Worm (Caenorhabditis elegans): Measurements from ENCODE around the gene Y17G9B.8.

The Y17G9B.8 gene

ce11 chrIV:4749155-4749554, 9.5 kb downstream of the Y17G9B.8 start:
- no peak for TF ChIP-seq gei-17 (GFP tag; optimal IDR thresholded peaks at IDR 0.05)
- no peak for TF ChIP-seq rcor-1 (GFP tag; IDR thresholded peaks at IDR 0.05)
- no peak for TF ChIP-seq egl-18 (GFP tag; IDR thresholded peaks at IDR 0.05)
- TF ChIP-seq B0019.2 (GFP tag; conservative IDR thresholded peaks at IDR 0.05), result no peak
- peak; percentile 5; the same call in 1 of the 2 replicates for TF ChIP-seq nfyb-1 (GFP tag; IDR thresholded peaks at IDR 0.05)
- no peak for TF ChIP-seq hsf-1 (GFP tag; IDR thresholded peaks at IDR 0.05)
- no peak for TF ChIP-seq nhr-27 (tag; optimal IDR thresholded peaks at IDR 0.05)
- TF ChIP-seq ceh-100 (GFP tag; IDR thresholded peaks at IDR 0.05), result no peak
- TF ChIP-seq egrh-3 (GFP tag; IDR thresholded peaks at IDR 0.05), result 0 out of 2 replicates have a peak, but pooled peaks have one; percentile 4
- no peak for TF ChIP-seq sea-2 (GFP tag; IDR thresholded peaks at IDR 0.05)
- TF ChIP-seq zfh-2 (GFP tag; conservative IDR thresholded peaks at IDR 0.05), result peak; percentile 75
- TF ChIP-seq ets-4 (GFP tag; optimal IDR thresholded peaks at IDR 0.05), result no peak
- no peak for TF ChIP-seq B0336.3 (GFP tag; IDR thresholded peaks at IDR 0.05)
- no peak for TF ChIP-seq ccch-3 (GFP tag; optimal IDR thresholded peaks at IDR 0.05)

ce11 chrIV:4748408-4749105, 10.1 kb downstream of the Y17G9B.8 start, which contains the start of gene cyc-2.1:
Gene cyc-2.1, minus strand, starts transcription at chrIV:4749012.
- no peak for TF ChIP-seq nhr-90 (tag; optimal IDR thresholded peaks at IDR 0.05)
- TF ChIP-seq xnd-1 (tag; optimal IDR thresholded peaks at IDR 0.05), result peak; percentile 57
- peak; percentile 83 for TF ChIP-seq hsf-1 (GFP tag; IDR thresholded peaks at IDR 0.05)
- no peak for TF ChIP-seq madf-8 (GFP tag; conservative IDR thresholded peaks at IDR 0.05)
- peak; percentile 63 for TF ChIP-seq tlf-1 (GFP tag; optimal IDR thresholded peaks at IDR 0.05)
- TF ChIP-seq ceh-100 (GFP tag; IDR thresholded peaks at IDR 0.05), result peak; percentile 38
- TF ChIP-seq ztf-18 (tag; optimal IDR thresholded peaks at IDR 0.05), result peak; percentile 88
- no peak for TF ChIP-seq let-526 (GFP tag; IDR thresholded peaks at IDR 0.05)
- peak; percentile 14 for TF ChIP-seq repo-1 (tag; optimal IDR thresholded peaks at IDR 0.05)
- peak; percentile 37 for TF ChIP-seq F52B5.7 (tag; optimal IDR thresholded peaks at IDR 0.05)
- no peak for TF ChIP-seq ccch-3 (GFP tag; optimal IDR thresholded peaks at IDR 0.05)
- no peak for TF ChIP-seq madf-10 (tag; optimal IDR thresholded peaks at IDR 0.05)
- no peak for TF ChIP-seq him-1 (tag; optimal IDR thresholded peaks at IDR 0.05)
- TF ChIP-seq nhr-27 (tag; optimal IDR thresholded peaks at IDR 0.05), result peak; percentile 55
- peak; percentile 36 for TF ChIP-seq snpc-1.3 (tag; optimal IDR thresholded peaks at IDR 0.05; ENCODE audit: insufficient read depth)
- peak; percentile 83 for TF ChIP-seq F39B2.1 (GFP tag; IDR thresholded peaks at IDR 0.05)
- no peak for TF ChIP-seq Y79H2A.3 (GFP tag; conservative IDR thresholded peaks at IDR 0.05)
- TF ChIP-seq F37B4.10 (GFP tag; IDR thresholded peaks at IDR 0.05), result no peak
- no peak for TF ChIP-seq chd-7 (tag; optimal IDR thresholded peaks at IDR 0.05)
- TF ChIP-seq nfyb-1 (GFP tag; IDR thresholded peaks at IDR 0.05), result 0 out of 2 replicates have a peak, but pooled peaks have one; percentile 15
- TF ChIP-seq atf-7 (tag; optimal IDR thresholded peaks at IDR 0.05), result peak; percentile 67
- TF ChIP-seq dox-1 (GFP tag; IDR thresholded peaks at IDR 0.05), result peak; percentile 74
- TF ChIP-seq pbrm-1 (GFP tag; IDR thresholded peaks at IDR 0.05), result peak; percentile 52
- peak; percentile 93 for TF ChIP-seq zfh-2 (GFP tag; conservative IDR thresholded peaks at IDR 0.05)
- peak; percentile 71 for TF ChIP-seq F23B12.7 (tag; optimal IDR thresholded peaks at IDR 0.05; ENCODE audit: insufficient read depth)
- no peak for TF ChIP-seq lir-1 (GFP tag; conservative IDR thresholded peaks at IDR 0.05)
- TF ChIP-seq ZK185.1 (tag; optimal IDR thresholded peaks at IDR 0.05; ENCODE audit: poor library complexity, severe bottlenecking), result peak; percentile 49
- TF ChIP-seq B0336.3 (GFP tag; IDR thresholded peaks at IDR 0.05), result peak; percentile 88
- peak; percentile 79 for TF ChIP-seq madf-3 (GFP tag; IDR thresholded peaks at IDR 0.05)
- TF ChIP-seq lin-40 (tag; optimal IDR thresholded peaks at IDR 0.05), result peak; percentile 47
- no peak for TF ChIP-seq hlh-12 (tag; optimal IDR thresholded peaks at IDR 0.05)
- no peak for TF ChIP-seq ztf-28 (GFP tag; IDR thresholded peaks at IDR 0.05)
- TF ChIP-seq mxl-1 (tag; optimal IDR thresholded peaks at IDR 0.05), result no peak
- TF ChIP-seq Y56A3A.18 (GFP tag; IDR thresholded peaks at IDR 0.05), result peak; percentile 47; the same call in 1 of the 2 replicates
- no peak for TF ChIP-seq ztf-3 (GFP tag; optimal IDR thresholded peaks at IDR 0.05)
- TF ChIP-seq tbx-9 (tag; optimal IDR thresholded peaks at IDR 0.05; ENCODE audit: borderline replicate concordance), result no peak
- TF ChIP-seq cebp-1 (GFP tag; IDR thresholded peaks at IDR 0.05), result 0 out of 2 replicates have a peak, but pooled peaks have one; percentile 35
- TF ChIP-seq cebp-1 (tag; optimal IDR thresholded peaks at IDR 0.05), result peak; percentile 82

Data from whole organism, young adult.